Worm (Caenorhabditis elegans): Measurements from ENCODE around the gene srw-56.

DNA sequence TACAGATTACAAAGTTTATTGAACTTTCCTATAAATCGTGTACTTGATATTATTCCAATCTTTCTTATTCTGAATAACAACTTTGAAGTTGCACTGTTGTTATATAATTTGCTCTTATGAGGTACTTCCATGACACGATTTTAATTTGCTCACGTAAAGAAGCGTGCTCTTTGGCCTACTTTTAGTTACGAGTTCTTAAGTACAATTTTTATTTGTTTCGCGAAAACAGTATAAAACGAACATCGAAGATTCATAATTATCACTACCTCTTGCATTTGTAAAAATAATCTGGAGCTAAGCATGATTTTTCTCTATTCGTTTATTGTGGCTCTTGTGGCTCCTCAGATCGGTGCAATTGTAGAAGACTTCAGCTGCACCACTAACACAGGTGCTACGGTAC is 38.9 kb downstream of the srw-56 start, which contains the start of gene F35E8.7:
- TF ChIP-seq him-1 (tag; optimal IDR thresholded peaks at IDR 0.05): no peak
- no peak for TF ChIP-seq W03F9.2 (tag; optimal IDR thresholded peaks at IDR 0.05)
- TF ChIP-seq dao-5 (tag; optimal IDR thresholded peaks at IDR 0.05): no peak
